Fruit fly (Drosophila melanogaster) Kc167 (cell line): ENCODE results near the gene CG14454.

ENCODE experiments used
- Sin3A ChIP-seq: fragments of >200 bp; optimal IDR thresholded peaks from 2 replicates; lab custom pipeline; 2018; ENCODE audit warnings: missing external identifiers
- insv ChIP-seq: fragments of >200 bp; optimal IDR thresholded peaks from 3 replicates; lab custom pipeline; 2018; ENCODE audit warnings: missing external identifiers
- psq ChIP-seq: fragments of >200 bp; optimal IDR thresholded peaks from 2 replicates; lab custom pipeline; 2017; ENCODE audit warnings: missing external identifiers

DNA sequence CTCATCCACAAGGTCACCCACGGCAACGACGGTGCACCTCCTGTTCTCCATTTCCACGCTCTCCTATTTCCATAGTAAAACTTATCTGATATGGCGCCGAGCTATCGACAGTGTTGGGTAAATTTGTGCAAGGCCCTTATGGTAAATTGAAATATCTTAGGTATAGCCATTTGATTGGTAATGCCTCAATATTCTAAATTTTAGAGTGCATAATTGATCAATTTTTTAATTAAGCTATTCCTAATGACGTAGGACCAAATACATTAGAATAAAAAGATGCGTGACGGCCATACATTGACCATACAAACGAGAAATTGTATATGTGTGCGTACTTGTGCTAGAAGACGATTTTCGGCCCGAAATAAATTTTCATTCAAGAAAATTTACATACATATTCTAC is 29.7 kb upstream of the CG14454 start, which contains the start of gene CG14451:
- no peak for TF ChIP-seq insv (lab: Kevin White, UChicago)
- TF ChIP-seq Sin3A (lab: Kevin White, UChicago): no peak
- no peak for TF ChIP-seq psq (lab: Kevin White, UChicago)
